Fruit fly (Drosophila melanogaster) whole organism, adult: ENCODE measurements around the gene Gug.
A peak's percentile ranks its signal among the peaks of the same experiment; 100 is the strongest.

Source experiments
- CG11617 ChIP-seq: fragments of 200-800 bp; sonication (Bioruptor generic); optimal IDR thresholded peaks from 2 replicates; lab custom pipeline; 2017; ENCODE audit warnings: mild to moderate bottlenecking, missing biosample characterization, missing genetic modification reagents, missing genetic modification characterization
- CG12768 ChIP-seq: fragments of 200-800 bp; sonication (Bioruptor generic); optimal IDR thresholded peaks from 2 replicates; lab custom pipeline; 2017; ENCODE audit warnings: missing biosample characterization, missing genetic modification characterization, mild to moderate bottlenecking, moderate library complexity, missing genetic modification reagents
- CG14711 ChIP-seq: fragments of 200-800 bp; sonication (Bioruptor generic); optimal IDR thresholded peaks from 2 replicates; lab custom pipeline; 2018; ENCODE audit warnings: missing biosample characterization, mild to moderate bottlenecking, missing genetic modification characterization, moderate library complexity
- CG1620 ChIP-seq: fragments of 200-800 bp; sonication (Bioruptor generic); optimal IDR thresholded peaks from 2 replicates; lab custom pipeline; 2016; ENCODE audit warnings: missing biosample characterization, missing genetic modification characterization
- CG33017 ChIP-seq: fragments of 200-800 bp; sonication (Bioruptor generic); optimal IDR thresholded peaks from 2 replicates; lab custom pipeline; 2018; ENCODE audit warnings: missing biosample characterization, mild to moderate bottlenecking, missing genetic modification characterization, moderate library complexity
- CG5204 ChIP-seq: fragments of 200-800 bp; sonication (Bioruptor generic); optimal IDR thresholded peaks from 2 replicates; lab custom pipeline; 2016; ENCODE audit warnings: missing biosample characterization, missing genetic modification characterization
- CG7045 ChIP-seq: fragments of 200-800 bp; sonication (Bioruptor generic); optimal IDR thresholded peaks from 2 replicates; lab custom pipeline; 2017; ENCODE audit warnings: missing biosample characterization, mild to moderate bottlenecking, missing genetic modification characterization
- CG7101 ChIP-seq: fragments of 200-800 bp; sonication (Bioruptor generic); optimal IDR thresholded peaks from 2 replicates; lab custom pipeline; 2018; ENCODE audit warnings: missing biosample characterization, mild to moderate bottlenecking, missing genetic modification characterization, moderate library complexity
- Clk ChIP-seq: fragments of 200-800 bp; sonication (Bioruptor generic); optimal IDR thresholded peaks from 2 replicates; lab custom pipeline; 2017; ENCODE audit warnings: missing biosample characterization, missing genetic modification characterization
- Crg-1 ChIP-seq: fragments of 200-800 bp; sonication (Bioruptor generic); optimal IDR thresholded peaks from 2 replicates; lab custom pipeline; 2016; ENCODE audit warnings: missing biosample characterization, missing genetic modification characterization
- Hr96 ChIP-seq: fragments of 200-800 bp; sonication (Bioruptor generic); optimal IDR thresholded peaks from 2 replicates; lab custom pipeline; 2016; ENCODE audit warnings: missing biosample characterization, missing genetic modification characterization
- Mnt ChIP-seq: fragments of 200-800 bp; sonication (Bioruptor generic); optimal IDR thresholded peaks from 2 replicates; lab custom pipeline; 2016; ENCODE audit warnings: missing biosample characterization, mild to moderate bottlenecking, missing genetic modification characterization
- bab1 ChIP-seq: fragments of 200-800 bp; sonication (Bioruptor generic); optimal IDR thresholded peaks from 3 replicates; lab custom pipeline; 2019; ENCODE audit warnings: missing biosample characterization, mild to moderate bottlenecking, missing genetic modification characterization, moderate library complexity
- cic ChIP-seq: fragments of 200-800 bp; sonication (Bioruptor generic); optimal IDR thresholded peaks from 2 replicates; lab custom pipeline; 2017; ENCODE audit warnings: missing biosample characterization, mild to moderate bottlenecking, missing genetic modification characterization, moderate library complexity
- cnc ChIP-seq, 2 experiments: fragments of >200 bp; optimal IDR thresholded peaks; 2 replicates each; lab custom pipeline; 2017
- kay ChIP-seq: fragments of 200-800 bp; sonication (Bioruptor generic); peaks from one replicate; lab custom pipeline; 2016; ENCODE audit warnings: missing biosample characterization, missing genetic modification characterization, borderline replicate concordance
- ovo ChIP-seq: fragments of 200-800 bp; sonication (Bioruptor generic); optimal IDR thresholded peaks from 2 replicates; lab custom pipeline; 2016; ENCODE audit warnings: missing biosample characterization, missing genetic modification characterization
- pad ChIP-seq: fragments of 200-800 bp; sonication (Bioruptor generic); optimal IDR thresholded peaks from 3 replicates; lab custom pipeline; 2017; ENCODE audit warnings: missing biosample characterization, missing genetic modification characterization, mild to moderate bottlenecking, moderate library complexity, missing genetic modification reagents
- tj ChIP-seq: fragments of 200-800 bp; sonication (Bioruptor generic); optimal IDR thresholded peaks from 3 replicates; lab custom pipeline; 2017; ENCODE audit warnings: missing biosample characterization, mild to moderate bottlenecking, missing genetic modification characterization, moderate library complexity
- toe ChIP-seq: fragments of 200-800 bp; sonication (Bioruptor generic); optimal IDR thresholded peaks from 2 replicates; lab custom pipeline; 2016; ENCODE audit warnings: missing biosample characterization, missing genetic modification characterization

The Gug gene

dm6 chr3L:8447795-8448516 is 1.8 kb upstream of the Gug start:
- peak; percentile 54 for TF ChIP-seq cic (GFP tag; lab: Kevin White, UChicago)
- peak; percentile 35 for TF ChIP-seq CG7045 (GFP tag; lab: Kevin White, UChicago)
- TF ChIP-seq CG33017 (tag; lab: Kevin White, UChicago) = peak; percentile 7
- no peak for TF ChIP-seq CG14711 (tag; lab: Kevin White, UChicago)
- peak; percentile 46 for TF ChIP-seq tj (GFP tag; lab: Kevin White, UChicago)
- no peak for TF ChIP-seq Hr96 (GFP tag; lab: Kevin White, UChicago)
- no peak for TF ChIP-seq cnc (optimal IDR thresholded peaks at IDR 0.05; lab: Kevin White, UChicago)
- peak; percentile 18 for TF ChIP-seq CG12768 (GFP tag; lab: Kevin White, UChicago)
- TF ChIP-seq CG5204 (GFP tag; lab: Kevin White, UChicago) = no peak
- peak; percentile 87 for TF ChIP-seq kay (GFP tag; lab: Kevin White, UChicago)
- no peak for TF ChIP-seq Crg-1
- peak; percentile 21 for TF ChIP-seq CG7101 (tag; lab: Kevin White, UChicago)

dm6 chr3L:8448517-8448889 is 1.2 kb upstream of the Gug start:
- TF ChIP-seq CG7101 (tag; lab: Kevin White, UChicago) = peak; percentile 16
- TF ChIP-seq cnc (optimal IDR thresholded peaks at IDR 0.05; lab: Kevin White, UChicago) = no peak
- TF ChIP-seq CG7045 (GFP tag; lab: Kevin White, UChicago) = no peak
- TF ChIP-seq kay (GFP tag; lab: Kevin White, UChicago) = no peak
- no peak for TF ChIP-seq Mnt (GFP tag; lab: Kevin White, UChicago)
- TF ChIP-seq CG5204 (GFP tag; lab: Kevin White, UChicago) = no peak
- peak; percentile 19 for TF ChIP-seq CG12768 (GFP tag; lab: Kevin White, UChicago)
- peak; percentile 10 for TF ChIP-seq CG14711 (tag; lab: Kevin White, UChicago)
- TF ChIP-seq pad (GFP tag; lab: Kevin White, UChicago) = no peak
- no peak for TF ChIP-seq toe
- no peak for TF ChIP-seq Hr96 (GFP tag; lab: Kevin White, UChicago)
- no peak for TF ChIP-seq tj (GFP tag; lab: Kevin White, UChicago)
- TF ChIP-seq Crg-1 = no peak
- TF ChIP-seq Clk = no peak
- TF ChIP-seq CG1620 (GFP tag; lab: Kevin White, UChicago) = no peak
- peak; percentile 2 for TF ChIP-seq bab1 (GFP tag; lab: Kevin White, UChicago)
- TF ChIP-seq CG33017 (tag; lab: Kevin White, UChicago) = no peak
- TF ChIP-seq cic (GFP tag; lab: Kevin White, UChicago) = no peak
- no peak for TF ChIP-seq ovo (GFP tag; lab: Kevin White, UChicago)

dm6 chr3L:8449202-8449799 is 421 bp upstream of the Gug start, which contains the start of gene CG6983:
Gene CG6983 (minus strand): TSS chr3L:8449377.
- no peak for TF ChIP-seq Clk
- peak; percentile 35 for TF ChIP-seq CG7101 (tag; lab: Kevin White, UChicago)
- TF ChIP-seq Hr96 (GFP tag; lab: Kevin White, UChicago) = no peak
- TF ChIP-seq bab1 (GFP tag; lab: Kevin White, UChicago) = no peak
- no peak for TF ChIP-seq CG1620 (GFP tag; lab: Kevin White, UChicago)

DNA sequence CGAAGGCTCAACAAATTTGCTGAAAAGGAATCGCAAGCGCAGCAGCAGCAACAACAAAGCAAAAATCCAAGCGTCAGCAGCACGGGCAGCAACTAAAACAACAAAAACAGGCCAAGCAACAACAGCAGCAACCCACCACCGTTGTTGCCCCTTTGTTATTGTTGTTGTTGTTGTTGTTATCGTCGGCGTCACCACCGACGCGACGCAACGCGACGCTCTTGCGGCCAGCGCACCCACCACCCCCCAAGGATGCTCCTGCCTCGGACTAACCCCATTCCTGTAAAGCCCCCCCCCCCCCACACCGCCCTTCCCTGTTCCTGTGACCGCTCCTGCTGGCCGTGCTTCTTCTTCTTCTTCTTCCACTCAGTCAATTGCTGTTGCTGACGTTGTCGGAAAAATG is 1.0 kb downstream of the Gug start:
- TF ChIP-seq tj (GFP tag; lab: Kevin White, UChicago) (peak; percentile 42), cic (GFP tag; lab: Kevin White, UChicago) (no peak)

DNA sequence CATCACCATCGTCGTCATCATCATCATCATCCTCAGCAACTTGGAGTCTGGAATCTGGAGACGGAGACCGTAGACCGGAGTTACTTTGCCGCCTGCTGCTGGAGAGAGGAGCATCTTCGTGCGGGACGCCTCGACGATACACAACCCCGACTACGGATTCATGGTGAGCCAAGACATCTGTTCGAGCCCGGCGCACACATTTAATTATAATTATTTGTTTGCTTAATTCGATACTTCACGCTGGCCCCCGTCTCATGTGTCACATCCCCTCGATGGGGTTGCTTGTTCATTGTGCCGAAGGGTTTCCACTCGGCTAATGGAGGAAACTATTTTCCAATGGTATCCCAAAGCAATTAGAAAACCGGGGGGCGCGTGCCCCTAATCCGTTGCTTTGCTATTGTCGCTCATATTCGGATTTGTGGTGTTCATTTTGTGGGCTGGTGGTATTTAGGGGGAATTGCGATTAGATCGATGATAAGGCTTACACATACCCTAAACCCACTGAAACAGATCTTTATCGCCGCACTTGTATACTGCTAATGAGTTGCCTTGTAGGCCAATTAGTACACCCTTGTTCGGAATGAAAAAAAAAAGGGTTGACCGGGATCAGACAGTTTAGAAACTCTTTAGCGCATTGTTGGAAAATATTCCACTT is 2.4 kb downstream of the Gug start:
- no peak for TF ChIP-seq CG11617 (GFP tag; lab: Kevin White, UChicago)
- TF ChIP-seq CG12768 (GFP tag; lab: Kevin White, UChicago) = no peak
- no peak for TF ChIP-seq CG33017 (tag; lab: Kevin White, UChicago)
- TF ChIP-seq Mnt (GFP tag; lab: Kevin White, UChicago) = no peak
- no peak for TF ChIP-seq pad (GFP tag; lab: Kevin White, UChicago)
- no peak for TF ChIP-seq toe
- no peak for TF ChIP-seq CG1620 (GFP tag; lab: Kevin White, UChicago)
- no peak for TF ChIP-seq kay (GFP tag; lab: Kevin White, UChicago)
- TF ChIP-seq bab1 (GFP tag; lab: Kevin White, UChicago) = no peak
- no peak for TF ChIP-seq cnc (optimal IDR thresholded peaks at IDR 0.05; lab: Kevin White, UChicago)
- TF ChIP-seq CG14711 (tag; lab: Kevin White, UChicago) = no peak

DNA sequence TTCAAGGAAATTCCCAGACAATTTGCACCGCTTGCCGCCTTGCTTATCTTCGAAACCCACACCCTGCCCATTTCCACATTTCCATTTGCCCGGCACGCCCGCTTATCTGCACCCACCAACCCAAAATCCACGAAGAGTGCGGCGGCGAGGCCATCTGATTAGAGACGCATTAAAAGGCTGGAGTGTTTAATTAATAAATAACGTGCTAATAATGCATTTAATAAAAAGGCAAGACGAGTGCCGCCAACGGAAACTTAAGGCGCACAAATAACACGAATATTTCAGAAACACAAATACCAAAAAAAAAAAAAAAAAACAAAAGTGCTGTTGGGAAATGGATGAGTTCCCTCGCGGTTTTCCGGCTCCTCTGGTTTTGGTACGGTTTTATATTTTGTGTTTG is 3.3 kb downstream of the Gug start:
- TF ChIP-seq Crg-1 (no peak), CG7101 (tag; lab: Kevin White, UChicago) (no peak), Clk (no peak), CG14711 (tag; lab: Kevin White, UChicago) (no peak), bab1 (GFP tag; lab: Kevin White, UChicago) (no peak), CG1620 (GFP tag; lab: Kevin White, UChicago) (no peak), ovo (GFP tag; lab: Kevin White, UChicago) (no peak), tj (GFP tag; lab: Kevin White, UChicago) (no peak), CG11617 (GFP tag; lab: Kevin White, UChicago) (no peak), cic (GFP tag; lab: Kevin White, UChicago) (no peak), CG7045 (GFP tag; lab: Kevin White, UChicago) (no peak), Hr96 (GFP tag; lab: Kevin White, UChicago) (no peak), kay (GFP tag; lab: Kevin White, UChicago) (no peak)
